Fruit fly (Drosophila melanogaster) whole organism, embryonic: ENCODE results near the gene Sptz.
A peak's percentile ranks its signal among the peaks of the same experiment; 100 is the strongest.

ENCODE experiments used
- Ada2b ChIP-seq: fragments of 200-800 bp; sonication (Bioruptor generic); IDR thresholded peaks from 2 replicates; pipeline ENCODE4 v1.3.6; 2022; ENCODE audit warnings: missing biosample characterization, missing genetic modification characterization
- Atf3 ChIP-seq: fragments of 200-800 bp; sonication (Bioruptor generic); optimal IDR thresholded peaks from 3 replicates; lab custom pipeline; 2016; ENCODE audit warnings: missing biosample characterization, missing genetic modification characterization
- Atf6 ChIP-seq: fragments of 200-800 bp; sonication (Bioruptor generic); IDR thresholded peaks from 2 replicates; pipeline ENCODE4 v1.3.6; 2022; ENCODE audit warnings: missing biosample characterization, missing genetic modification characterization
- Bteb2 ChIP-seq: fragments of 200-800 bp; sonication (Bioruptor generic); optimal IDR thresholded peaks from 2 replicates; lab custom pipeline; 2016; ENCODE audit warnings: missing biosample characterization, missing genetic modification characterization
- CG10267 ChIP-seq: fragments of 200-800 bp; sonication (Bioruptor generic); optimal IDR thresholded peaks from 2 replicates; lab custom pipeline; 2018; ENCODE audit warnings: missing biosample characterization, mild to moderate bottlenecking, missing genetic modification characterization, moderate library complexity
- CG11560 ChIP-seq: fragments of 200-800 bp; sonication (Bioruptor generic); IDR thresholded peaks from 3 replicates; pipeline ENCODE4 v1.3.6; 2022; ENCODE audit warnings: missing biosample characterization, missing genetic modification characterization
- CG14965 ChIP-seq: fragments of 200-800 bp; sonication (Bioruptor generic); optimal IDR thresholded peaks from 2 replicates; lab custom pipeline; 2016; ENCODE audit warnings: missing biosample characterization, missing genetic modification characterization, borderline replicate concordance
- CG15269 ChIP-seq: fragments of 200-800 bp; sonication (Bioruptor generic); optimal IDR thresholded peaks from 2 replicates; lab custom pipeline; 2018; ENCODE audit warnings: missing biosample characterization, mild to moderate bottlenecking, missing genetic modification characterization, moderate library complexity
- CG17361 ChIP-seq: fragments of 200-800 bp; sonication (Bioruptor generic); IDR thresholded peaks from 3 replicates; pipeline ENCODE4 v1.3.6; 2022; ENCODE audit warnings: missing biosample characterization, missing genetic modification characterization
- CG18619 ChIP-seq: fragments of 200-800 bp; sonication (Bioruptor generic); optimal IDR thresholded peaks from 3 replicates; lab custom pipeline; 2017; ENCODE audit warnings: missing biosample characterization, mild to moderate bottlenecking, missing genetic modification characterization
- CG30431 ChIP-seq: fragments of 200-800 bp; sonication (Bioruptor generic); optimal IDR thresholded peaks from 2 replicates; lab custom pipeline; 2017; ENCODE audit warnings: missing biosample characterization, missing genetic modification characterization
- CG31224 ChIP-seq: fragments of 200-800 bp; sonication (Bioruptor generic); IDR thresholded peaks from 2 replicates; pipeline ENCODE4 v1.3.6; 2022; ENCODE audit warnings: missing biosample characterization, missing genetic modification characterization
- CG34422 ChIP-seq: fragments of 200-800 bp; sonication (Bioruptor generic); IDR thresholded peaks from 3 replicates; pipeline ENCODE4 v1.3.6; 2022; ENCODE audit warnings: missing biosample characterization, missing genetic modification characterization
- CG42726 ChIP-seq: fragments of 200-800 bp; sonication (Bioruptor generic); IDR thresholded peaks from 2 replicates; pipeline ENCODE4 v1.3.6; 2022; ENCODE audit warnings: missing biosample characterization, missing genetic modification characterization; ENCODE audit not compliant: partially characterized antibody
- CG6175 ChIP-seq: fragments of 200-800 bp; sonication (Bioruptor generic); IDR thresholded peaks from 3 replicates; pipeline ENCODE4 v1.3.6; 2022; ENCODE audit warnings: missing biosample characterization, missing genetic modification characterization
- CG6689 ChIP-seq: fragments of 200-800 bp; sonication (Bioruptor generic); IDR thresholded peaks from 2 replicates; pipeline ENCODE4 v1.3.6; 2022; ENCODE audit warnings: missing biosample characterization, missing genetic modification characterization
- CG7556 ChIP-seq: fragments of 200-800 bp; sonication (Bioruptor generic); optimal IDR thresholded peaks from 2 replicates; lab custom pipeline; 2017; ENCODE audit warnings: missing biosample characterization, mild to moderate bottlenecking, missing genetic modification characterization
- CG8359 ChIP-seq: fragments of 200-800 bp; sonication (Bioruptor generic); optimal IDR thresholded peaks from 2 replicates; lab custom pipeline; 2017; ENCODE audit warnings: missing biosample characterization, mild to moderate bottlenecking, missing genetic modification characterization, borderline replicate concordance
- CG9727 ChIP-seq: fragments of 200-800 bp; sonication (Bioruptor generic); optimal IDR thresholded peaks from 3 replicates; lab custom pipeline; 2017; ENCODE audit warnings: missing biosample characterization, mild to moderate bottlenecking, missing genetic modification characterization
- Dad ChIP-seq: fragments of 200-800 bp; sonication (Bioruptor generic); optimal IDR thresholded peaks from 3 replicates; lab custom pipeline; 2016; ENCODE audit warnings: missing biosample characterization, missing genetic modification characterization
- Eip74EF ChIP-seq, 2 experiments: fragments of 200-800 bp in 1 of 2; fragments of >200 bp in 1 of 2; sonication (Bioruptor generic) in 1 of 2; optimal IDR thresholded peaks; 2 replicates each; lab custom pipeline; 2017 to 2019; ENCODE audit warnings: missing biosample characterization in 2 of 2, missing genetic modification characterization in 2 of 2, mild to moderate bottlenecking in 1 of 2, moderate library complexity in 1 of 2
- H15 ChIP-seq: fragments of 200-800 bp; sonication (Bioruptor generic); IDR thresholded peaks from 3 replicates; pipeline ENCODE4 v1.3.6; 2022; ENCODE audit warnings: missing biosample characterization, missing genetic modification characterization
- HmgZ ChIP-seq: fragments of 200-800 bp; sonication (Bioruptor generic); optimal IDR thresholded peaks from 2 replicates; lab custom pipeline; 2018; ENCODE audit warnings: missing biosample characterization, mild to moderate bottlenecking, missing genetic modification characterization
- NFAT ChIP-seq: fragments of 200-800 bp; sonication (Bioruptor generic); IDR thresholded peaks from 2 replicates; pipeline ENCODE4 v1.3.6; 2022; ENCODE audit warnings: missing biosample characterization, missing genetic modification characterization
- Spps ChIP-seq: fragments of 200-800 bp; sonication (Bioruptor generic); optimal IDR thresholded peaks from 2 replicates; lab custom pipeline; 2018; ENCODE audit warnings: missing biosample characterization, mild to moderate bottlenecking, missing genetic modification characterization
- Sry-β ChIP-seq: fragments of 200-800 bp; sonication (Bioruptor generic); optimal IDR thresholded peaks from 2 replicates; lab custom pipeline; 2018; ENCODE audit warnings: missing biosample characterization, mild to moderate bottlenecking, missing genetic modification characterization, moderate library complexity
- Xbp1 ChIP-seq: fragments of 200-800 bp; sonication (Bioruptor generic); optimal IDR thresholded peaks from 3 replicates; lab custom pipeline; 2016; ENCODE audit warnings: missing biosample characterization, mild to moderate bottlenecking, missing genetic modification characterization
- YL-1 ChIP-seq: fragments of 200-800 bp; sonication (Bioruptor generic); optimal IDR thresholded peaks from 3 replicates; lab custom pipeline; 2017; ENCODE audit warnings: missing biosample characterization, mild to moderate bottlenecking, missing genetic modification characterization
- aop ChIP-seq: fragments of 200-800 bp; sonication (Bioruptor generic); IDR thresholded peaks from 2 replicates; pipeline ENCODE4 v1.3.6; 2022; ENCODE audit warnings: missing biosample characterization, missing genetic modification characterization
- ap ChIP-seq: fragments of 200-800 bp; sonication (Bioruptor generic); IDR thresholded peaks from 2 replicates; pipeline ENCODE4 v1.3.6; 2022; ENCODE audit warnings: missing biosample characterization, missing genetic modification characterization
- az2 ChIP-seq: fragments of 200-800 bp; sonication (Bioruptor generic); optimal IDR thresholded peaks from 3 replicates; lab custom pipeline; 2016; ENCODE audit warnings: missing biosample characterization, missing genetic modification characterization
- bbx ChIP-seq: fragments of 200-800 bp; sonication (Bioruptor generic); IDR thresholded peaks from 2 replicates; pipeline ENCODE4 v1.3.6; 2022; ENCODE audit warnings: missing biosample characterization, missing genetic modification characterization; ENCODE audit not compliant: partially characterized antibody
- bowl ChIP-seq: fragments of 200-800 bp; sonication (Bioruptor generic); IDR thresholded peaks from 2 replicates; pipeline ENCODE4 v1.3.6; 2022; ENCODE audit warnings: missing biosample characterization, missing genetic modification characterization
- chm ChIP-seq: fragments of 200-800 bp; sonication (Bioruptor generic); IDR thresholded peaks from 2 replicates; pipeline ENCODE4 v1.3.6; 2022; ENCODE audit warnings: missing biosample characterization, missing genetic modification characterization
- corto ChIP-seq: fragments of 200-800 bp; sonication (Bioruptor generic); optimal IDR thresholded peaks from 2 replicates; lab custom pipeline; 2016; ENCODE audit warnings: missing biosample characterization, mild to moderate bottlenecking, missing genetic modification characterization, moderate library complexity
- dan ChIP-seq: fragments of 200-800 bp; sonication (Bioruptor generic); IDR thresholded peaks from 2 replicates; pipeline ENCODE4 v1.3.6; 2022; ENCODE audit warnings: missing biosample characterization, missing genetic modification characterization
- dpn ChIP-seq, 2 experiments: fragments of 200-800 bp; sonication (Bioruptor generic); optimal IDR thresholded peaks; 3 replicates each; lab custom pipeline; 2016; ENCODE audit warnings: missing biosample characterization in 2 of 2, missing genetic modification characterization in 2 of 2
- fd3F ChIP-seq: fragments of 200-800 bp; sonication (Bioruptor generic); optimal IDR thresholded peaks from 2 replicates; lab custom pipeline; 2018; ENCODE audit warnings: missing biosample characterization, mild to moderate bottlenecking, missing genetic modification characterization, moderate library complexity
- gcm ChIP-seq: fragments of 200-800 bp; sonication (Bioruptor generic); optimal IDR thresholded peaks from 2 replicates; lab custom pipeline; 2019; ENCODE audit warnings: missing biosample characterization, mild to moderate bottlenecking, missing genetic modification characterization, moderate library complexity
- grn ChIP-seq: fragments of 200-800 bp; sonication (Bioruptor generic); optimal IDR thresholded peaks from 3 replicates; lab custom pipeline; 2017; ENCODE audit warnings: missing biosample characterization, missing genetic modification characterization
- ham ChIP-seq: fragments of 200-800 bp; sonication (Bioruptor generic); IDR thresholded peaks from 2 replicates; pipeline ENCODE4 v1.3.6; 2022; ENCODE audit warnings: missing biosample characterization, missing genetic modification characterization
- inv ChIP-seq: fragments of 200-800 bp; sonication (Bioruptor generic); IDR thresholded peaks from 2 replicates; pipeline ENCODE4 v1.3.6; 2022; ENCODE audit warnings: missing biosample characterization, missing genetic modification characterization; ENCODE audit not compliant: partially characterized antibody
- ken ChIP-seq: fragments of 200-800 bp; sonication (Bioruptor generic); IDR thresholded peaks from 3 replicates; pipeline ENCODE4 v1.3.6; 2022; ENCODE audit warnings: missing biosample characterization, missing genetic modification characterization
- lab ChIP-seq: fragments of 200-800 bp; sonication (Bioruptor generic); optimal IDR thresholded peaks from 3 replicates; lab custom pipeline; 2017; ENCODE audit warnings: missing biosample characterization, missing genetic modification characterization, mild to moderate bottlenecking, moderate library complexity, missing genetic modification reagents
- nerfin-1 ChIP-seq: fragments of 200-800 bp; sonication (Bioruptor generic); optimal IDR thresholded peaks from 3 replicates; lab custom pipeline; 2019; ENCODE audit warnings: missing biosample characterization, mild to moderate bottlenecking, missing genetic modification characterization, moderate library complexity
- pnt ChIP-seq: fragments of 200-800 bp; sonication (Bioruptor generic); optimal IDR thresholded peaks from 3 replicates; lab custom pipeline; 2016; ENCODE audit warnings: missing biosample characterization, missing genetic modification characterization
- prd ChIP-seq, 3 experiments: fragments of >200 bp in 2 of 3; fragments of 200-800 bp in 1 of 3; sonication (Bioruptor generic) in 1 of 3; optimal IDR thresholded peaks in 2 of 3; IDR thresholded peaks in 1 of 3; 2 replicates in 2 of 3; 3 replicates in 1 of 3; pipeline versions ENCODE4 v1.3.6 to Lab custom; 2017 to 2022; ENCODE audit warnings: missing biosample characterization in 1 of 3, missing genetic modification characterization in 1 of 3
- schlank ChIP-seq: fragments of 200-800 bp; sonication (Bioruptor generic); optimal IDR thresholded peaks from 2 replicates; lab custom pipeline; 2018; ENCODE audit warnings: missing biosample characterization, mild to moderate bottlenecking, missing genetic modification characterization
- sob ChIP-seq: fragments of 200-800 bp; sonication (Bioruptor generic); IDR thresholded peaks from 2 replicates; pipeline ENCODE4 v1.3.6; 2022; ENCODE audit warnings: missing biosample characterization, missing genetic modification characterization
- ttk ChIP-seq: fragments of 200-800 bp; sonication (Bioruptor generic); IDR thresholded peaks from 2 replicates; pipeline ENCODE4 v2.1.2; 2022; ENCODE audit warnings: missing biosample characterization, missing genetic modification characterization

Sptz gene

dm6 chr3R:11421643-11422122 is at the start of gene Sptz, which contains the start of gene ninaG (continued):
- peak; percentile 87 for TF ChIP-seq CG11560
- TF ChIP-seq sob = peak; percentile 97
- peak; percentile 66 for TF ChIP-seq YL-1 (GFP tag; lab: Kevin White, UChicago)
- peak; percentile 80 for TF ChIP-seq chm (GFP tag; lab: Robert Waterston, UW)
- peak; percentile 88 for TF ChIP-seq NFAT (GFP tag; lab: Robert Waterston, UW)
- peak; percentile 97 for TF ChIP-seq CG34422 (GFP tag; lab: Robert Waterston, UW)
- peak; percentile 93 for TF ChIP-seq ap (GFP tag; lab: Robert Waterston, UW)
- TF ChIP-seq Atf3 = peak; percentile 92
- TF ChIP-seq CG42726 (GFP tag; lab: Robert Waterston, UW) = no peak
- peak; percentile 88 for TF ChIP-seq CG7556
- TF ChIP-seq bowl (GFP tag; lab: Robert Waterston, UW) = peak; percentile 80
- TF ChIP-seq gcm (GFP tag; lab: Kevin White, UChicago) = peak; percentile 81
- peak; percentile 84 for TF ChIP-seq dan (GFP tag; lab: Robert Waterston, UW)
- TF ChIP-seq ttk (GFP tag; lab: Robert Waterston, UW) = peak; percentile 95
- TF ChIP-seq CG30431 (GFP tag; lab: Kevin White, UChicago) = peak; percentile 91
- peak; percentile 93 for TF ChIP-seq grn (GFP tag; lab: Kevin White, UChicago)
- TF ChIP-seq lab (GFP tag; lab: Kevin White, UChicago) = peak; percentile 94
- TF ChIP-seq H15 (GFP tag; lab: Robert Waterston, UW) = peak; percentile 95
- peak; percentile 97 for TF ChIP-seq Xbp1
- peak; percentile 73 for TF ChIP-seq schlank (tag; lab: Kevin White, UChicago)
- TF ChIP-seq Atf6 = peak; percentile 92
- TF ChIP-seq CG18619 (GFP tag; lab: Kevin White, UChicago) = peak; percentile 90
- TF ChIP-seq aop (GFP tag; lab: Robert Waterston, UW) = peak; percentile 78; the same call in 1 of the 2 replicates
- peak; percentile 96 for TF ChIP-seq ken (GFP tag; lab: Robert Waterston, UW)
- TF ChIP-seq CG9727 = peak; percentile 94
- peak; percentile 88 for TF ChIP-seq CG10267 (tag; lab: Kevin White, UChicago)
- TF ChIP-seq bbx (GFP tag; lab: Robert Waterston, UW) = no peak
- peak; percentile 95 for TF ChIP-seq HmgZ (tag; lab: Kevin White, UChicago)
- peak; percentile 87 for TF ChIP-seq CG15269 (tag; lab: Kevin White, UChicago)
- peak; percentile 96 to 97 for TF ChIP-seq dpn (GFP tag; optimal IDR thresholded peaks at IDR 0.05; lab: Kevin White, UChicago)
- TF ChIP-seq prd (optimal IDR thresholded peaks at IDR 0.05; lab: Kevin White, UChicago) = no peak
- TF ChIP-seq prd (GFP tag; IDR thresholded peaks at IDR 0.05; lab: Robert Waterston, UW) = peak; percentile 99
- peak; percentile 84 for TF ChIP-seq nerfin-1 (tag; lab: Kevin White, UChicago)
- TF ChIP-seq Ada2b (GFP tag; lab: Robert Waterston, UW) = peak; percentile 95
- peak; percentile 90 for TF ChIP-seq CG31224 (GFP tag; lab: Robert Waterston, UW)
- peak; percentile 65; the same call in 1 of the 2 replicates for TF ChIP-seq ham (GFP tag; lab: Robert Waterston, UW)
- TF ChIP-seq fd3F = peak; percentile 86
- peak; percentile 98 for TF ChIP-seq CG17361
- TF ChIP-seq CG8359 (GFP tag; lab: Kevin White, UChicago) = peak; percentile 56
- TF ChIP-seq CG6175 (GFP tag; lab: Robert Waterston, UW) = peak; percentile 89
- no peak for TF ChIP-seq Eip74EF (GFP tag; optimal IDR thresholded peaks at IDR 0.05; lab: Kevin White, UChicago)
- TF ChIP-seq pnt (GFP tag; lab: Kevin White, UChicago) = peak; percentile 94
- peak; percentile 93 for TF ChIP-seq Dad (GFP tag; lab: Kevin White, UChicago)
- peak; percentile 96 for TF ChIP-seq az2 (GFP tag; lab: Kevin White, UChicago)
- TF ChIP-seq Spps = peak; percentile 87
- peak; percentile 97 for TF ChIP-seq CG6689
- no peak for TF ChIP-seq inv (GFP tag; lab: Robert Waterston, UW)
- peak; percentile 99 for TF ChIP-seq Sry-β
- TF ChIP-seq corto = no peak
- peak; percentile 89 for TF ChIP-seq Bteb2 (GFP tag; lab: Kevin White, UChicago)
- TF ChIP-seq CG14965 (GFP tag; lab: Kevin White, UChicago) = peak; percentile 31
